Worm (Caenorhabditis elegans) whole organism, young adult: ENCODE data around the gene rab-1.

Source experiments
- F22D6.2 ChIP-seq: sonication (generic microtip); optimal IDR thresholded peaks from 2 replicates; lab custom pipeline; 2016; ENCODE audit warnings: mild to moderate bottlenecking, missing genetic modification characterization, missing compliant biosample characterization
- F33H1.4 ChIP-seq: fragments of 200-800 bp; sonication (Bioruptor generic); IDR thresholded peaks from 2 replicates; pipeline ENCODE4 v1.3.6; 2022; ENCODE audit warnings: missing genetic modification reagents, missing genetic modification characterization, missing compliant biosample characterization
- F49E8.2 ChIP-seq: sonication (generic microtip); optimal IDR thresholded peaks from 3 replicates; lab custom pipeline; 2017; ENCODE audit warnings: missing genetic modification characterization, mild to moderate bottlenecking, missing compliant biosample characterization, antibody characterized with exemption, moderate library complexity; ENCODE audit not compliant: insufficient read depth
- F57C9.4 ChIP-seq: sonication (generic microtip); optimal IDR thresholded peaks from 2 replicates; lab custom pipeline; 2017; ENCODE audit warnings: mild to moderate bottlenecking, missing genetic modification characterization, missing compliant biosample characterization
- T26A5.8 ChIP-seq: sonication (generic microtip); optimal IDR thresholded peaks from 2 replicates; lab custom pipeline; 2016; ENCODE audit warnings: missing genetic modification characterization, missing compliant biosample characterization
- Y67H2A.10 ChIP-seq: fragments of 200-800 bp; sonication (Bioruptor generic); conservative IDR thresholded peaks from 2 replicates; pipeline ENCODE4 v1.3.6; 2022; ENCODE audit warnings: missing genetic modification reagents, missing genetic modification characterization, missing compliant biosample characterization
- Y95B8A.8 ChIP-seq: fragments of 200-800 bp; sonication (Bioruptor generic); IDR thresholded peaks from 2 replicates; pipeline ENCODE4 v1.3.6; 2022; ENCODE audit warnings: missing genetic modification reagents, missing genetic modification characterization, missing compliant biosample characterization
- athp-1 ChIP-seq: sonication (generic microtip); optimal IDR thresholded peaks from 2 replicates; lab custom pipeline; 2017; ENCODE audit warnings: mild to moderate bottlenecking, missing genetic modification characterization, missing compliant biosample characterization
- ccch-3 ChIP-seq: fragments of 200-800 bp; sonication (Bioruptor generic); optimal IDR thresholded peaks from 2 replicates; lab custom pipeline; 2018; ENCODE audit warnings: mild to moderate bottlenecking, missing genetic modification characterization, missing compliant biosample characterization
- cebp-1 ChIP-seq, 2 experiments: fragments of 200-800 bp in 1 of 2; sonication (Bioruptor generic) in 1 of 2; sonication (generic microtip) in 1 of 2; IDR thresholded peaks in 1 of 2; optimal IDR thresholded peaks in 1 of 2; 2 replicates each; pipeline versions ENCODE4 v1.3.6 to Lab custom; 2017 to 2022; ENCODE audit warnings: missing compliant biosample characterization in 2 of 2, missing genetic modification characterization in 2 of 2, mild to moderate bottlenecking in 1 of 2, missing genetic modification reagents in 1 of 2, moderate library complexity in 1 of 2
- ceh-100 ChIP-seq: fragments of 200-800 bp; sonication (Bioruptor generic); IDR thresholded peaks from 2 replicates; pipeline ENCODE4 v1.3.6; 2022; ENCODE audit warnings: missing genetic modification reagents, missing genetic modification characterization, missing compliant biosample characterization
- ceh-27 ChIP-seq: fragments of 200-800 bp; sonication (Bioruptor generic); optimal IDR thresholded peaks from 2 replicates; lab custom pipeline; 2018; ENCODE audit warnings: mild to moderate bottlenecking, missing genetic modification characterization, moderate library complexity, missing compliant biosample characterization
- ceh-58 ChIP-seq: fragments of 200-800 bp; sonication (Bioruptor generic); IDR thresholded peaks from 2 replicates; pipeline ENCODE4 v1.3.6; 2022; ENCODE audit warnings: missing genetic modification characterization, missing compliant biosample characterization
- dox-1 ChIP-seq: fragments of 200-800 bp; sonication (Bioruptor generic); IDR thresholded peaks from 2 replicates; pipeline ENCODE4 v1.3.6; 2022; ENCODE audit warnings: missing genetic modification reagents, missing genetic modification characterization, missing compliant biosample characterization
- dpff-1 ChIP-seq: sonication (generic microtip); optimal IDR thresholded peaks from 2 replicates; lab custom pipeline; 2017; ENCODE audit warnings: mild to moderate bottlenecking, missing genetic modification characterization, missing compliant biosample characterization
- egl-44 ChIP-seq: fragments of 200-800 bp; sonication (Bioruptor generic); IDR thresholded peaks from 2 replicates; pipeline ENCODE4 v1.3.6; 2022; ENCODE audit warnings: missing genetic modification reagents, missing genetic modification characterization, missing compliant biosample characterization
- ekl-4 ChIP-seq: fragments of 200-800 bp; sonication (Bioruptor generic); IDR thresholded peaks from 2 replicates; pipeline ENCODE4 v1.3.6; 2022; ENCODE audit warnings: missing genetic modification reagents, missing genetic modification characterization, missing compliant biosample characterization
- hmg-1.2 ChIP-seq: fragments of 200-800 bp; sonication (Bioruptor generic); IDR thresholded peaks from 2 replicates; pipeline ENCODE4 v1.3.6; 2022; ENCODE audit warnings: missing genetic modification reagents, missing genetic modification characterization, missing compliant biosample characterization
- hsf-1 ChIP-seq: fragments of 200-800 bp; sonication (Bioruptor generic); IDR thresholded peaks from 2 replicates; pipeline ENCODE4 v1.3.6; 2022; ENCODE audit warnings: missing genetic modification reagents, missing genetic modification characterization, missing compliant biosample characterization
- lag-1 ChIP-seq: fragments of 200-800 bp; sonication (Bioruptor generic); IDR thresholded peaks from 2 replicates; pipeline ENCODE4 v1.3.6; 2022; ENCODE audit warnings: missing genetic modification reagents, missing genetic modification characterization, missing compliant biosample characterization
- let-607 ChIP-seq, 2 experiments: fragments of 200-800 bp in 1 of 2; sonication (Bioruptor generic) in 1 of 2; sonication (generic microtip) in 1 of 2; optimal IDR thresholded peaks; 2 replicates each; lab custom pipeline; 2016 to 2018; ENCODE audit warnings: mild to moderate bottlenecking in 2 of 2, missing compliant biosample characterization in 2 of 2, missing genetic modification characterization in 2 of 2, moderate library complexity in 2 of 2, missing genotype in 1 of 2
- madf-10 ChIP-seq: sonication (generic microtip); optimal IDR thresholded peaks from 2 replicates; lab custom pipeline; 2016; ENCODE audit warnings: mild to moderate bottlenecking, missing genetic modification characterization, missing compliant biosample characterization
- mcd-1 ChIP-seq: fragments of 200-800 bp; sonication (Bioruptor generic); IDR thresholded peaks from 2 replicates; pipeline ENCODE4 v1.3.6; 2022; ENCODE audit warnings: missing genetic modification reagents, missing genetic modification characterization, missing compliant biosample characterization
- nfya-1 ChIP-seq: sonication (generic microtip); optimal IDR thresholded peaks from 2 replicates; lab custom pipeline; 2017; ENCODE audit warnings: antibody characterized with exemption, missing compliant biosample characterization, missing genetic modification characterization, borderline replicate concordance; ENCODE audit not compliant: insufficient read depth
- nfya-2 ChIP-seq: fragments of 200-800 bp; sonication (Bioruptor generic); IDR thresholded peaks from 2 replicates; pipeline ENCODE4 v1.3.6; 2022; ENCODE audit warnings: missing genetic modification reagents, missing genetic modification characterization, missing compliant biosample characterization
- nfyb-1 ChIP-seq: fragments of 200-800 bp; sonication (Bioruptor generic); IDR thresholded peaks from 2 replicates; pipeline ENCODE4 v1.3.6; 2022; ENCODE audit warnings: missing genetic modification reagents, missing genetic modification characterization, missing compliant biosample characterization
- nhr-80 ChIP-seq: sonication (generic microtip); optimal IDR thresholded peaks from 2 replicates; lab custom pipeline; 2016; ENCODE audit warnings: missing genetic modification characterization, missing compliant biosample characterization
- rcor-1 ChIP-seq: fragments of 200-800 bp; sonication (Bioruptor generic); IDR thresholded peaks from 2 replicates; pipeline ENCODE4 v1.3.6; 2022; ENCODE audit warnings: missing genetic modification reagents, missing genetic modification characterization, missing compliant biosample characterization
- repo-1 ChIP-seq: sonication (generic microtip); optimal IDR thresholded peaks from 2 replicates; lab custom pipeline; 2017; ENCODE audit warnings: mild to moderate bottlenecking, missing genetic modification characterization, missing compliant biosample characterization
- rpc-1 ChIP-seq, 2 experiments: fragments of 150-350 bp in 1 of 2; sonication (generic microtip) in 1 of 2; optimal IDR thresholded peaks; 2 replicates each; lab custom pipeline; 2014 to 2018; ENCODE audit warnings: missing biosample characterization in 1 of 2, missing genetic modification characterization in 1 of 2, missing genetic modification reagents in 1 of 2, missing genotype in 1 of 2
- unc-130 ChIP-seq: sonication (generic microtip); optimal IDR thresholded peaks from 2 replicates; lab custom pipeline; 2016; ENCODE audit warnings: missing genetic modification reagents, missing genetic modification characterization, missing compliant biosample characterization
- zfh-2 ChIP-seq: fragments of 200-800 bp; sonication (Bioruptor generic); conservative IDR thresholded peaks from 2 replicates; pipeline ENCODE4 v1.3.6; 2022; ENCODE audit warnings: missing genetic modification reagents, missing genetic modification characterization, missing compliant biosample characterization
- ztf-25 ChIP-seq: fragments of 200-800 bp; sonication (Bioruptor generic); IDR thresholded peaks from 2 replicates; pipeline ENCODE4 v1.3.6; 2022; ENCODE audit warnings: missing genetic modification reagents, missing genetic modification characterization, missing compliant biosample characterization
- ztf-28 ChIP-seq: fragments of 200-800 bp; sonication (Bioruptor generic); IDR thresholded peaks from 2 replicates; pipeline ENCODE4 v1.3.6; 2022; ENCODE audit warnings: missing genetic modification reagents, missing genetic modification characterization, missing compliant biosample characterization

The rab-1 gene

DNA sequence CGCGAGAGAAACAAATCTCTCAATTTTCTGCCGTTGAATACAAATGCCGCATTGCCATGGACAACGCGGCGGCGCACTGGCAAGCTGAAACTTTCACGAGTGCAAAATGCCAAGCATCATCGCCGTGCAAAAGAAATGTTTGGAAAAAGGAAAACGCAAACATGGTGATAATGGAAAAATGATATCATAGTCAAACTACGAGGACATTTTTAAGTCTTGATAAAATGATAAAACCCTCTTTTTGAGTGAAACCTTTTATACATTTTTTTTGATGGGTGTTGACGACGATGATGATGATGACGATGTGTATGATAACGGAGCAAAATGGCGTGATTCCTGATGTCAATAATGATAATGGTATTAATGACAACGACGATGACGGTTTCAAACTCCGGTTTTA lies 23.5 kb upstream of the rab-1 start:
- TF ChIP-seq nhr-80 (tag; lab: Kevin White, UChicago) (peak; percentile 2), ceh-100 (no peak)

DNA sequence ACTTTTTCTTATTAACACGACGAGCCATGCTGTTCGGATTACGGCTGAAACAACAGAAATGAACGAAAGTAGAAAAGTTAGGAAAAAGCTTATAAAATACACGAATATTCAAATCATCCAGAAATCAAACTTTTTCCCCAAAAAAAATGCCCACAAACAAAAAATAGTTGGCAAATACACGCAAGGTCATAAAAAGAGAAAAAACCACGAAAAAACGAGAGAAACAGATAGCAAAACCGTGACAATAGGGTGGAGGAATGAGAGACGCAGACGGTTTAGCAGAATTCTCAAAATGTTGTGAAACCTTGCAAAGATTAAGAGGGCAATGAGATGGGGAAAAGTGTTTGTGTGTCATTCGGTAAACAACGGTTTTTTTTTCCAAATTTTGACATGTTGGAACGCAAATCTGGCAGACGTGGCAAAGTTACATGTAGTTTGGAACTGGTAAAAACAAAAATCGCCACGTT lies 21.9 kb upstream of the rab-1 start, which contains the start of gene tank-1:
Gene tank-1 (minus strand): TSS at position 51 of the 467 bp plus-strand sequence.
- TF ChIP-seq cebp-1 (GFP tag; IDR thresholded peaks at IDR 0.05; lab: Robert Waterston, UW) (no peak), cebp-1 (tag; optimal IDR thresholded peaks at IDR 0.05; lab: Kevin White, UChicago) (peak; percentile 82), Y67H2A.10 (GFP tag; lab: Robert Waterston, UW) (no peak), hmg-1.2 (GFP tag; lab: Robert Waterston, UW) (peak; percentile 88), dox-1 (GFP tag; lab: Robert Waterston, UW) (0 out of 2 replicates have a peak, but pooled peaks have one; percentile 18)

DNA sequence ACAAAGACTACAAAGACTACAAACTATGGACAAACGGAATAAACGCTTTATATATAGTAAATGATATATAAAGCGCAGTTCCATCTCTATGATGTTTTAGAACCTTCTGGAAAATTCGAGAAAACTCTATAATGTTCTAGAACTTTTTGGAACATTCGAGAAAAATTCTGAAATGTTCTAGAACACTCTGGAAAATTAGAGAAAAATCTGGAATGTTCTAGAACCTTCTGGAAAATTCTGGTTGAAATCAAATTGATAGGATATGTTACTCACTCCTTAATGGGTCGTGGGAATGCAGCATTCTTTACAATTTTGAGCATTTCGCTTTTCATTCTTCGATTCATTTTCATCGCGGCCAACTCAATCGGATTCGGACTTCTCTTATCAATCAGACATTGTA lies 14.7 kb upstream of the rab-1 start:
- TF ChIP-seq F33H1.4 (GFP tag; lab: Robert Waterston, UW), result no peak
- peak; percentile 92 for TF ChIP-seq hsf-1
- no peak for TF ChIP-seq nfya-2 (GFP tag; lab: Robert Waterston, UW)
- TF ChIP-seq nfya-1 (tag; lab: Kevin White, UChicago), result no peak
- TF ChIP-seq rpc-1 (optimal IDR thresholded peaks at IDR 0.05; lab: Kevin White, UChicago), result peak; percentile 35
- TF ChIP-seq rpc-1 (tag; optimal IDR thresholded peaks at IDR 0.05; lab: Kevin White, UChicago), result no peak
- TF ChIP-seq, all 124 proteins: peak for 2

DNA sequence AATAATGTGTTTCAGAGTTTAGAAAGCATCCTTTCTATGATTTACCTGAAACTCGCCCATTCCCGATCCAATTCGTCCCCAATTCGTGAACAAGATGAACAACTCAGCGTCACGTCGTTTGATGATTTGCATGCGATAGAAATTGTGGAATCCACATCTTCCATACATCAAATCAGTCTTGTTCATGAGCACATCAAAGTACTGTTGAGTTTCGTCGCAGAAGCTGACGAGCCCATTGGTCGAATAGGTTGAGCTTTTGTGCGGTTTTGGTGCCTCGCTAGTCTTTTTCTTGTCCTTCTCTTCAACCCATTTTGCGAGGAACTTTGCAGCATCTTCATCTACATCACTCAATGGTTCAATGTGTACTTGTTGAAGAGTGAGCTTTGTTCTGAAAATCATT lies 14.1 kb upstream of the rab-1 start:
- TF ChIP-seq ceh-58 (GFP tag; lab: Robert Waterston, UW) (no peak), ztf-25 (GFP tag; lab: Robert Waterston, UW) (no peak), rcor-1 (GFP tag; lab: Robert Waterston, UW) (no peak), unc-130 (no peak), egl-44 (GFP tag; lab: Robert Waterston, UW) (no peak), ccch-3 (GFP tag; lab: Kevin White, UChicago) (no peak), T26A5.8 (tag; lab: Kevin White, UChicago) (no peak), lag-1 (GFP tag; lab: Robert Waterston, UW) (no peak), dpff-1 (tag; lab: Kevin White, UChicago) (no peak), ceh-100 (no peak), zfh-2 (GFP tag; lab: Robert Waterston, UW) (no peak), F22D6.2 (tag; lab: Kevin White, UChicago) (no peak), madf-10 (no peak), F57C9.4 (tag; lab: Kevin White, UChicago) (no peak)
- TF ChIP-seq, all 124 proteins: peak for 0

DNA sequence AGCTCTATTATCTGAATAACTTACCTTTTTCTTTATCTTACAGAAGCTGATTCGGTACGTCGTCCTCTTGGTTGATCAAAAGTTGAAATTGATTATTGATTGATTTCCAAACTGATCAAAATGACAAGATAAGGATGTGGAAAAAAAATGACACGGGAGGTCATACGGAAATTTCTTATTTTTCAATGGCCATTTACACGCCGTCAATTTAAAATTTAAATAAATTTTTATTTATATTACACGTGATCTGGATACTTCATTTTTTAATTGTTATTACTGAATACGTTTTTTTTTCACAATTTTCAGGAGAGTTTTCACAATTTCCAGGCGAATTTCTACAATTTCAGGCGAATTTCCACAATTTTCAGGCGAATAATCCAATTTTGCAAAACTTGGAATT lies 12.1 kb upstream of the rab-1 start, which contains the start of gene Y75B7B.2:
Gene Y75B7B.2 (minus strand): TSS at position 101 of the 400 bp plus-strand sequence.
- TF ChIP-seq F49E8.2 (tag; lab: Kevin White, UChicago) (no peak), ceh-27 (GFP tag; lab: Kevin White, UChicago) (no peak), dpff-1 (tag; lab: Kevin White, UChicago) (no peak), nfya-2 (GFP tag; lab: Robert Waterston, UW) (no peak), ztf-28 (GFP tag; lab: Robert Waterston, UW) (no peak), let-607 (tag; optimal IDR thresholded peaks at IDR 0.05; lab: Kevin White, UChicago) (no peak), repo-1 (no peak), T26A5.8 (tag; lab: Kevin White, UChicago) (no peak), mcd-1 (GFP tag; lab: Robert Waterston, UW) (no peak), ekl-4 (GFP tag; lab: Robert Waterston, UW) (no peak), nfyb-1 (GFP tag; lab: Robert Waterston, UW) (no peak), Y95B8A.8 (no peak), athp-1 (tag; lab: Kevin White, UChicago) (no peak)
